Worm (Caenorhabditis elegans) whole organism, L2 larva: ENCODE data around the gene D2024.4.

Experiments used
- Y55F3AM.14 ChIP-seq: fragments of 200-800 bp; sonication (Bioruptor generic); optimal IDR thresholded peaks from 2 replicates; lab custom pipeline; 2018; ENCODE audit warnings: mild to moderate bottlenecking, missing genetic modification characterization, missing compliant biosample characterization
- ZK546.5 ChIP-seq: sonication (generic microtip); optimal IDR thresholded peaks from 2 replicates; lab custom pipeline; 2017; ENCODE audit warnings: missing biosample characterization, missing genetic modification characterization
- aly-2 ChIP-seq: fragments of 150-350 bp; optimal IDR thresholded peaks from 2 replicates; lab custom pipeline; 2014; ENCODE audit warnings: missing biosample characterization, missing genetic modification characterization
- ceh-16 ChIP-seq: fragments of 150-350 bp; optimal IDR thresholded peaks from 2 replicates; lab custom pipeline; 2014; ENCODE audit warnings: missing biosample characterization, missing genetic modification characterization
- crh-2 ChIP-seq: sonication (generic microtip); optimal IDR thresholded peaks from 2 replicates; lab custom pipeline; 2017; ENCODE audit warnings: missing biosample characterization, missing genetic modification characterization
- lin-39 ChIP-seq: fragments of 150-350 bp; optimal IDR thresholded peaks from 2 replicates; lab custom pipeline; 2014; ENCODE audit warnings: missing biosample characterization, missing genetic modification reagents, missing genetic modification characterization
- mdl-1 ChIP-seq, 2 experiments: fragments of 150-350 bp in 1 of 2; sonication (generic microtip) in 1 of 2; optimal IDR thresholded peaks; 2 replicates each; lab custom pipeline; 2017; ENCODE audit warnings: missing biosample characterization in 2 of 2, missing genetic modification characterization in 2 of 2
- nhr-237 ChIP-seq: fragments of 150-350 bp; optimal IDR thresholded peaks from 2 replicates; lab custom pipeline; 2014; ENCODE audit warnings: missing biosample characterization, missing genetic modification characterization
- nhr-77 ChIP-seq: fragments of 150-350 bp; optimal IDR thresholded peaks from 2 replicates; lab custom pipeline; 2014; ENCODE audit warnings: missing biosample characterization, missing genetic modification characterization
- unc-62 ChIP-seq: fragments of 150-350 bp; optimal IDR thresholded peaks from 2 replicates; lab custom pipeline; 2014; ENCODE audit warnings: missing biosample characterization, missing genetic modification reagents, missing genetic modification characterization
- zag-1 ChIP-seq: fragments of 150-350 bp; optimal IDR thresholded peaks from 2 replicates; lab custom pipeline; 2014; ENCODE audit warnings: missing biosample characterization, missing genetic modification characterization
- ztf-11 ChIP-seq: sonication (generic microtip); optimal IDR thresholded peaks from 2 replicates; lab custom pipeline; 2017; ENCODE audit warnings: missing biosample characterization, missing genetic modification characterization
- ztf-4 ChIP-seq: fragments of 150-350 bp; optimal IDR thresholded peaks from 2 replicates; lab custom pipeline; 2014; ENCODE audit warnings: missing biosample characterization, missing genetic modification characterization

DNA sequence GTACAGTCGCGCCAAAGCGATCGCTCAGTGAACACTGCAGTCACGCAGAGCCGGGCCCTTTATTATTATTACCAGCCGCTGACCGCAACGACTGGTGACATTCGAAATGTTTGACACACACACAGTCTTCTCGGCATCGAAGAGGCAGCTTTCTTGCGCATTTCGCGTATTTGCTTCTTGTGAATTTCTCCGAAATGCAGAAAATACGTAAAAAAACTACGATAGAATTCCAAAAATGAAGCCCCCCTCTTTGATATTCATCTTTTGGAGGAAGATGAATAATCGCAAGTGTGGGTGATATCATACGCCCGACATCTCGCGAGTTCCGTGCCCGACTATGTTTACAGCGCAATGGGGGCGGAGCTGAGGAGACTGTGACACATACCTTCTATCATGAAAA lies 22.2 kb downstream of the D2024.4 start:
- TF ChIP-seq nhr-237 (tag; lab: Kevin White, UChicago) (no peak), Y55F3AM.14 (GFP tag; lab: Kevin White, UChicago) (no peak), crh-2 (no peak), lin-39 (no peak), nhr-77 (tag; lab: Kevin White, UChicago) (no peak), unc-62 (GFP tag; lab: Kevin White, UChicago) (no peak), ztf-4 (tag; lab: Kevin White, UChicago) (no peak), ztf-11 (tag; lab: Kevin White, UChicago) (no peak), ceh-16 (tag; lab: Kevin White, UChicago) (no peak), zag-1 (no peak), aly-2 (tag; lab: Kevin White, UChicago) (no peak), mdl-1 (tag; optimal IDR thresholded peaks at IDR 0.05; lab: Kevin White, UChicago) (no peak), ZK546.5 (tag; lab: Kevin White, UChicago) (no peak)
